Fruit fly (Drosophila melanogaster): ENCODE results near the gene CG1409.

The CG1409 gene

DNA sequence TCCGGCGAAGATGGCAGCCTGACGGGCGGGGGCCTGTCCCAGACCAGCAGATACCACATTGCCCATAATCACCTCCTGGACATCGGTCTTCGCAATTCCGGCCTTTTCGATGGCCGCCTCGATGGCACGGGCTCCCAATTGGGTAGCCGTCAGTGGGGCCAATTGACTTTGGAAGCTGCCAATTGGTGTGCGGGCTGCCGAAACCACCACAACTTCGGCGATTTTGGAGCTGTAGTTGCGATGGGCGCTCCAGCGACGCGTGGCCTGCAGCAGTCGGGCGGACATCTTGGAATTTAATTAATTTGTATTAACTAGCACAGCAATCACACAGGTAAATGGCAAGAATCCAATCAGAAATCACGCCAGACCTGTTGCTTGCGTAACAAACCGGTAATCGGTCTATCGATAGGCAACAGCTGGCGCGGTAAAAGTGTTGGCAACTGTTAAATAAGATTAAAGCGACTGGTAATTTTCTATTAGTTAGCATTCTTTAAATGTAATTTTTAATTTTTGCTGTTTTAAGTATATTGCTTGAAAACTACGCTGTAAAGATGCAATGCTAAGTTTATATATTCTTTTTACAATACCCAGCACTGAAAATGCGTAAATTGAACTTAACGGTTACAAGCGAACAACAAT is 30.5 kb downstream of the CG1409 start, which contains the start of gene Acat1 (continued):
- peak; percentile 38 for TF ChIP-seq Dad (GFP tag; optimal IDR thresholded peaks at IDR 0.05)
- TF ChIP-seq pum (GFP tag; optimal IDR thresholded peaks at IDR 0.05): peak; percentile 27
- peak; percentile 17 for TF ChIP-seq ewg (GFP tag; optimal IDR thresholded peaks at IDR 0.05)
- no peak for TF ChIP-seq CG4854 (GFP tag; optimal IDR thresholded peaks at IDR 0.05)
- no peak for TF ChIP-seq CG2889 (GFP tag; IDR thresholded peaks at IDR 0.05)
- no peak for TF ChIP-seq H15 (GFP tag; IDR thresholded peaks at IDR 0.05)
- 0 out of 2 replicates have a peak, but pooled peaks have one; percentile 40 for TF ChIP-seq CG31441 (GFP tag; IDR thresholded peaks at IDR 0.05)
- 0 out of 2 replicates have a peak, but pooled peaks have one; percentile 5 for TF ChIP-seq CG32772 (GFP tag; IDR thresholded peaks at IDR 0.05)
- no peak for TF ChIP-seq Dfd (GFP tag; optimal IDR thresholded peaks at IDR 0.05)
- no peak for TF ChIP-seq CG11723 (GFP tag; optimal IDR thresholded peaks at IDR 0.05)
- TF ChIP-seq ac (GFP tag; optimal IDR thresholded peaks at IDR 0.05): no peak
- no peak for TF ChIP-seq CG15011 (GFP tag; optimal IDR thresholded peaks at IDR 0.05)
- TF ChIP-seq slp2 (GFP tag; optimal IDR thresholded peaks at IDR 0.05): no peak
- TF ChIP-seq CG2120 (GFP tag; optimal IDR thresholded peaks at IDR 0.05): peak; percentile 80
- no peak for TF ChIP-seq CG1647 (GFP tag; optimal IDR thresholded peaks at IDR 0.05)
- peak; percentile 38 for TF ChIP-seq NC2β (GFP tag; optimal IDR thresholded peaks at IDR 0.05)
- TF ChIP-seq CG9876 (GFP tag; optimal IDR thresholded peaks at IDR 0.05): no peak
- peak; percentile 65 for TF ChIP-seq YL-1 (GFP tag; optimal IDR thresholded peaks at IDR 0.05)
- peak; percentile 25 for TF ChIP-seq fu2 (GFP tag; optimal IDR thresholded peaks at IDR 0.05)
- no peak for TF ChIP-seq Dek (tag; optimal IDR thresholded peaks at IDR 0.05)
- 0 out of 2 replicates have a peak, but pooled peaks have one; percentile 14 for TF ChIP-seq ato (GFP tag; IDR thresholded peaks at IDR 0.05; ENCODE audit: partially characterized antibody)
- peak; percentile 25; the same call in 1 of the 2 replicates for TF ChIP-seq inv (GFP tag; IDR thresholded peaks at IDR 0.05; ENCODE audit: partially characterized antibody)
- TF ChIP-seq scrt (GFP tag; optimal IDR thresholded peaks at IDR 0.05): peak; percentile 91
- peak; percentile 6 for TF ChIP-seq MTF-1 (GFP tag; optimal IDR thresholded peaks at IDR 0.05; ENCODE audit: borderline replicate concordance)
- TF ChIP-seq Hsf (GFP tag; optimal IDR thresholded peaks at IDR 0.05): peak; percentile 69
- TF ChIP-seq CG4328 (GFP tag; optimal IDR thresholded peaks at IDR 0.05): no peak
- TF ChIP-seq CG18262 (tag; optimal IDR thresholded peaks at IDR 0.05): peak; percentile 56
- no peak for TF ChIP-seq sr (GFP tag; IDR thresholded peaks at IDR 0.05)
- TF ChIP-seq bbx (GFP tag; IDR thresholded peaks at IDR 0.05; ENCODE audit: partially characterized antibody): 0 out of 2 replicates have a peak, but pooled peaks have one; percentile 14
- TF ChIP-seq CG13775 (GFP tag; optimal IDR thresholded peaks at IDR 0.05): peak; percentile 47
- peak; percentile 12 for TF ChIP-seq exex (tag; optimal IDR thresholded peaks at IDR 0.05)
- peak; percentile 27 for TF ChIP-seq Lhr (GFP tag; optimal IDR thresholded peaks at IDR 0.05)
- TF ChIP-seq lab (GFP tag; optimal IDR thresholded peaks at IDR 0.05): peak; percentile 72
- TF ChIP-seq HLH3B (GFP tag; IDR thresholded peaks at IDR 0.05): peak; percentile 48; the same call in 1 of the 2 replicates
- TF ChIP-seq CG7745 (tag; optimal IDR thresholded peaks at IDR 0.05): no peak
- peak; percentile 64 for TF ChIP-seq CG18476 (GFP tag; optimal IDR thresholded peaks at IDR 0.05)
- TF ChIP-seq bsh (GFP tag; optimal IDR thresholded peaks at IDR 0.05): peak in 1 of 2 experiments; percentile 64
- peak; percentile 34 for TF ChIP-seq Atf-2 (GFP tag; optimal IDR thresholded peaks at IDR 0.05)
- TF ChIP-seq CG11247 (GFP tag; IDR thresholded peaks at IDR 0.05): peak; percentile 41; the same call in 1 of the 2 replicates
- no peak for TF ChIP-seq dati (GFP tag; IDR thresholded peaks at IDR 0.05)
- no peak for TF ChIP-seq eyg (GFP tag; optimal IDR thresholded peaks at IDR 0.05)
- no peak for TF ChIP-seq CG10431 (GFP tag; optimal IDR thresholded peaks at IDR 0.05)
- TF ChIP-seq CG5180 (GFP tag; optimal IDR thresholded peaks at IDR 0.05): no peak
- no peak for TF ChIP-seq cg (GFP tag; optimal IDR thresholded peaks at IDR 0.05)
- peak; percentile 75 for TF ChIP-seq Ets65A (GFP tag)
- TF ChIP-seq ATbp (GFP tag; optimal IDR thresholded peaks at IDR 0.05): no peak
- peak; percentile 38; the same call in 1 of the 2 replicates for TF ChIP-seq ara (GFP tag; IDR thresholded peaks at IDR 0.05)
- TF ChIP-seq Oli (tag; optimal IDR thresholded peaks at IDR 0.05): peak; percentile 5
- TF ChIP-seq CG2116 (GFP tag; optimal IDR thresholded peaks at IDR 0.05): peak; percentile 73

All from whole organism, embryonic.